Worm (Caenorhabditis elegans) whole organism, midembryonic: Measurements from ENCODE around the gene lips-15.

ENCODE experiments used
- T22C8.4 ChIP-seq: fragments of 200-800 bp; sonication (Bioruptor generic); IDR thresholded peaks from 2 replicates; pipeline ENCODE4 v1.3.6; 2022; ENCODE audit warnings: missing genetic modification characterization, missing compliant biosample characterization
- flt-1 ChIP-seq: fragments of 200-800 bp; sonication (Bioruptor generic); IDR thresholded peaks from 2 replicates; pipeline ENCODE4 v1.3.6; 2022; ENCODE audit warnings: missing genetic modification characterization, missing compliant biosample characterization
- klf-2 ChIP-seq: fragments of 200-800 bp; sonication (Bioruptor generic); conservative IDR thresholded peaks from 2 replicates; pipeline ENCODE4 v1.3.6; 2022; ENCODE audit warnings: missing genetic modification reagents, missing genetic modification characterization, missing compliant biosample characterization
- med-1 ChIP-seq: sonication (generic microtip); optimal IDR thresholded peaks from 2 replicates; lab custom pipeline; 2017; ENCODE audit warnings: missing genetic modification characterization, mild to moderate bottlenecking, missing compliant biosample characterization, antibody characterized with exemption, missing genetic modification reagents; ENCODE audit not compliant: insufficient read depth
- ztf-23 ChIP-seq: fragments of 200-800 bp; sonication (Bioruptor generic); IDR thresholded peaks from 2 replicates; pipeline ENCODE4 v1.3.6; 2022; ENCODE audit warnings: missing genetic modification reagents, missing genetic modification characterization, missing compliant biosample characterization

- TF ChIP-seq flt-1 (GFP tag; lab: Robert Waterston, UW) = no peak
- no peak for TF ChIP-seq klf-2 (GFP tag; lab: Robert Waterston, UW)
- TF ChIP-seq ztf-23 = no peak
- no peak for TF ChIP-seq med-1
- no peak for TF ChIP-seq T22C8.4 (GFP tag; lab: Robert Waterston, UW)
These were observed 30.6 kb upstream of the lips-15 start, which contains the start of gene Y38E10A.2 for ce11 chrII:12573541-12573940.
